Worm (Caenorhabditis elegans): ENCODE data around the gene T11F9.1.

ce11 chrV:11415059-11415458 lies 44.3 kb upstream of the T11F9.1 start, which contains the start of gene deg-3:
- TF ChIP-seq elt-3 (tag; optimal IDR thresholded peaks at IDR 0.05) (no peak), lin-15B (tag; optimal IDR thresholded peaks at IDR 0.05) (no peak), nhr-11 (tag; optimal IDR thresholded peaks at IDR 0.05) (no peak), R02D3.7 (tag; optimal IDR thresholded peaks at IDR 0.05) (no peak)
